Worm (Caenorhabditis elegans): ENCODE measurements around the gene gmap-1.

The gmap-1 gene

ce11 chrX:12935694-12936093 is 916 bp upstream of the gmap-1 start:
- no peak for TF ChIP-seq unc-62 (GFP tag; optimal IDR thresholded peaks at IDR 0.05)

DNA sequence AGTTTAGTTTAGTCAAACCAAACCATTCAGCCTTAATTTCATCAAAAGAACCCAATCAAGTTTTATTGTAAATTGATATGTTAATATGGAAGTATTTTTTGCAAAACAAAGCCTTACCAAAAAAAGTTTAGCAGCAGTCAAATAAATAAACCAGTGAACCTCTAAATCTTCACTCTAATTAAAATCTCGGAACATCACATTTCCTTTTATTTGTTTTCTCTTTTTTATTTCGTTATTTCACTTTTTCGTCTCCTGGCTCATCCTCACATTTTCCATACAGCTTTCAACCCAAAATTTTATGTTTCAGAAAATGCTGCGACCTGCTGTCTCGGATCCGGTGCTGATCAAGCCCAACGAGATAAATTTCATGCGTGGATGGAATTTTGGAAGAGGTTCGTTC is 4.8 kb downstream of the gmap-1 start, which contains the start of gene C34E7.3:
Gene C34E7.3, plus strand, starts transcription at position 301 of the 400 bp plus-strand sequence.
- TF ChIP-seq unc-62 (GFP tag; optimal IDR thresholded peaks at IDR 0.05) = no peak

DNA sequence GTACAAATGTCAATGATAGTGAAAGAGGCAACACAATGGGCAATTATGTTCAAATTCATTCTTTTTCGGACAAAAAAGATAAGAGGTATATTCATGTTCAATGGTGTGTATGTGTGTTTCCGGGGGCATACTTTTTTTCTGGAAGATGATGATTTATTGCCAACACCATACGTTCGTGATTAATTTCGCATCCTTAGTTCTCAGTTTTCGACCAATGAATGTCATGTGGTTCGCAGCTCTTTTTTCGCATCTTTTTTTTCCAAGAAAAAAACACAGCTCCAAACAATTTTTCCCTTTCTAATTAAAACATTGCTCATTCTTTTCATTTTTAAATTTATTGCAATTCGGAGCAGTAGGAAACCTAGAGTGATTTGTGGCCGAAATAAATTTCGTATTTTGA is 6.0 kb downstream of the gmap-1 start:
- TF ChIP-seq unc-62 (GFP tag; optimal IDR thresholded peaks at IDR 0.05) = no peak

DNA sequence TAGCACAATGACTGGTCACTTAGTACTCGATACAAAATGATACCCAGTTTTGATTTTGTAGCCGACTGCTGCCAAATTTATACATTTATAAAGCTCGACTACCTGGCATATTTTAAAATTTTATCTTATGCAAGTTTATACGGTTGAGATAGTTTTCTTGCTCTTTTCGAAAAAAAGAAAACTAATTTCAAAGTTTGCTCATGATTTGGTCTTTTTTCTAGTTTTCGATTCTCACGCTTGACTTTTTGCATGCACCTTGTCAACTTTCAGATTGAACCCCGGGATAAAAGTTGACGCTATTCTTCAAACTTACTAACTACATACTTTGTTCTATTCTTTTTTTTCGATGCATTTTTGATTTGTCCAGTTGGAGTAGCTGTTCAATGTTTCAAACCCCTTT is 7.8 kb downstream of the gmap-1 start:
- no peak for TF ChIP-seq unc-62 (GFP tag; optimal IDR thresholded peaks at IDR 0.05)

ce11 chrX:12918454-12918853 is 16.3 kb downstream of the gmap-1 start:
- TF ChIP-seq unc-62 (GFP tag; optimal IDR thresholded peaks at IDR 0.05) = no peak

- TF ChIP-seq unc-62 (GFP tag; optimal IDR thresholded peaks at IDR 0.05) = no peak
Observed at ce11 chrX:12916418-12916817, 18.4 kb downstream of the gmap-1 start.

DNA sequence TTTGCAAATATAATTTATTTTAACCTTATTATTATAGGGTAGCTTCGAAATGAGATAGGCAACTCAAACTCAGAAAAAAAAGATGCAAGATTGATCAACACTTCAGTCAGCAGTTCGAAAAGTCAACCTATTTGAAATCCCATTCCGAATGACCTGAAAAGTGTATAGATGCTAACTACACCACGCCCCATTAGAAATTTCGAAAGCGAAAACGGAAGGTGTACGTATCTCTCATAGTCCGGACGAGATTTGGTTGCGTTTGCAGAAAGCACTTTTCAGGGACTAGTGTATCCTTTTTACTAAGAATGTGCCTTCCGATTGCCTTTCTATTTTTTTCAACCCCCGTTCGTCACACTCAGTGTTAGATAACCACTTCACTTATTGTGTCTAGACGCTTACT is 19.1 kb downstream of the gmap-1 start:
- no peak for TF ChIP-seq unc-62 (GFP tag; optimal IDR thresholded peaks at IDR 0.05)

ce11 chrX:12915058-12915457 is 19.7 kb downstream of the gmap-1 start:
- TF ChIP-seq unc-62 (GFP tag; optimal IDR thresholded peaks at IDR 0.05) = no peak

- no peak for TF ChIP-seq unc-62 (GFP tag; optimal IDR thresholded peaks at IDR 0.05)
Observed at ce11 chrX:12914209-12914608, 20.6 kb downstream of the gmap-1 start.

ce11 chrX:12913398-12914071 is 21.2 kb downstream of the gmap-1 start:
- TF ChIP-seq unc-62 (GFP tag; optimal IDR thresholded peaks at IDR 0.05) = no peak

DNA sequence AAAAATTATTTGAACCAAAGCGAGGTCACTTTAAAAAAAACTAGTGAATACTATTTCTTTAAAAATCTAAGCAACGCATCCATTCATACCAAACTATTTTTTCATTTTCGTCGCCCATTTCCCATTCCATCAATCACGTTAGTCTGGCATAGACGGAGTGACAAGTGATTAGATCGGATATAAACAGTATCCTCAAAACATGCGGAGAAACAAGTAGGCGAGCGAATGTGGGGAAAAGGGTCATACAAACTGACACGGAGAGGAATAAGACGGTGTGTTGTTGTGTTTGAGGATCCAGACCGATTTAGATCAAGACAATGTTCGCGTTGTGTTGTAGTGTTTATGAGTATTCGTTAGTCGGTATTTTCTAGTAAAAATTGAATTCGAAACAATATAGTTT is 22.3 kb downstream of the gmap-1 start:
- TF ChIP-seq unc-62 (GFP tag; optimal IDR thresholded peaks at IDR 0.05) = no peak

- TF ChIP-seq unc-62 (GFP tag; optimal IDR thresholded peaks at IDR 0.05) = no peak
Observed at ce11 chrX:12911235-12911634, 23.5 kb downstream of the gmap-1 start.

ce11 chrX:12909910-12910309 is 24.9 kb downstream of the gmap-1 start:
- no peak for TF ChIP-seq unc-62 (GFP tag; optimal IDR thresholded peaks at IDR 0.05)

- TF ChIP-seq unc-62 (GFP tag; optimal IDR thresholded peaks at IDR 0.05) = no peak
Observed at ce11 chrX:12908715-12909114, 26.1 kb downstream of the gmap-1 start.

- TF ChIP-seq unc-62 (GFP tag; optimal IDR thresholded peaks at IDR 0.05) = no peak
Observed at ce11 chrX:12907502-12907901, 27.3 kb downstream of the gmap-1 start, which contains the start of gene pqn-18. pqn-18 (plus strand) TSS chrX:12907832.

DNA sequence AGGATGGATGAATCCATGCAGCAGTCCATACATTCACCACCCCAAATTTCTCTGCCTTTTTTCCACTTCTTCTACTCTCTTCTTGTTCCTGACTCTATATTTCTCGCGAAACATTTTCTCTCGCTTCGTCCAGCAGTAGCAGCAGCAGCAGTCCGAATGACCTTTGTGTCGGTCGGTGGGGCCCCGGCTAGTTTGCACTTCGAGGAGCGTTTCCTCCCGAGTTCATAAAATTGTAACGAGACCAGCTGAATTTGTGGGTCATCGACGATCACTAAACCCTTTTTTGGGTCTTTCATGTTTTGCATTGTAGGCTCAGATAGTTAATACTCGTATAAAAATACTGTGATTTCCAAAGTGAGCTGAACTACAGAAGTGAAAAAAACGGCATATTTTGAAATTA is 31.0 kb downstream of the gmap-1 start:
- no peak for TF ChIP-seq unc-62 (GFP tag; optimal IDR thresholded peaks at IDR 0.05)

DNA sequence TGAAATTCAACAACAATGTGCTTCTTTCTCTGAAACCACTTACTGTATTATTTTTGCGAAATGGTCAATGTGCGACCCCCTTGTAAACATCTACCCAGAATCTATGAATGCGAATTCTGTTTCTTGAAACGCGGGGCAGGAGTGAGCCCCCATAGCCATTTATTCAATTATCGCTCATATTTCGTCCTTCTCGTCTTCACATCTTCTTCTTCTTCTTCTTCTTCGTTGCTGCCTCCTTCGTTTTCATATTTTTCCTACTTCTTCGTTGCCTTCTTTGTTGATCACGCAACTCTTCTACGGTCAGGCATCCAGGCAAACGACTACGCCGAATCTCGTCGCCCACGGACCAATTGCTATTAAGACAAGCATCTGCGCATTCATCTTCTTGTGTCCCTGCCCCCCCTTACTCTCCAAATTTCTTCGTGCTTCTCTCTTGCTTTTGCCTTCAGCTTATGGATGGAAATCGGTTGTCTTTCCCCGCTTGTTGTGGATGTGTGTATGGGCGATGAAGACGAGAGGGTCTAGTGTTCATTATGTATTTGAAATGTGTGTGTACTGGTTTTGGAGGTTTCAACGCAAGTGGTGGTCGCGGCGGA is 32.6 kb downstream of the gmap-1 start:
- no peak for TF ChIP-seq unc-62 (GFP tag; optimal IDR thresholded peaks at IDR 0.05)
